Worm (Caenorhabditis elegans) whole organism, L4/young adult: ENCODE data around the gene dhs-7.

Experiments
- W03F9.2 ChIP-seq: fragments of 150-350 bp; optimal IDR thresholded peaks from 2 replicates; lab custom pipeline; 2014; ENCODE audit warnings: missing biosample characterization, missing genetic modification characterization
- him-1 ChIP-seq: sonication (generic microtip); optimal IDR thresholded peaks from 2 replicates; lab custom pipeline; 2016; ENCODE audit warnings: missing genotype, missing genetic modification reagents, missing genetic modification characterization, missing compliant biosample characterization

- no peak for TF ChIP-seq him-1 (tag; lab: Kevin White, UChicago)
- TF ChIP-seq W03F9.2 (tag; lab: Kevin White, UChicago) = no peak
Observed at ce11 chrII:7238791-7239190, 30.5 kb upstream of the dhs-7 start.
